Fruit fly (Drosophila melanogaster): ENCODE results near the gene Pgd.

DNA sequence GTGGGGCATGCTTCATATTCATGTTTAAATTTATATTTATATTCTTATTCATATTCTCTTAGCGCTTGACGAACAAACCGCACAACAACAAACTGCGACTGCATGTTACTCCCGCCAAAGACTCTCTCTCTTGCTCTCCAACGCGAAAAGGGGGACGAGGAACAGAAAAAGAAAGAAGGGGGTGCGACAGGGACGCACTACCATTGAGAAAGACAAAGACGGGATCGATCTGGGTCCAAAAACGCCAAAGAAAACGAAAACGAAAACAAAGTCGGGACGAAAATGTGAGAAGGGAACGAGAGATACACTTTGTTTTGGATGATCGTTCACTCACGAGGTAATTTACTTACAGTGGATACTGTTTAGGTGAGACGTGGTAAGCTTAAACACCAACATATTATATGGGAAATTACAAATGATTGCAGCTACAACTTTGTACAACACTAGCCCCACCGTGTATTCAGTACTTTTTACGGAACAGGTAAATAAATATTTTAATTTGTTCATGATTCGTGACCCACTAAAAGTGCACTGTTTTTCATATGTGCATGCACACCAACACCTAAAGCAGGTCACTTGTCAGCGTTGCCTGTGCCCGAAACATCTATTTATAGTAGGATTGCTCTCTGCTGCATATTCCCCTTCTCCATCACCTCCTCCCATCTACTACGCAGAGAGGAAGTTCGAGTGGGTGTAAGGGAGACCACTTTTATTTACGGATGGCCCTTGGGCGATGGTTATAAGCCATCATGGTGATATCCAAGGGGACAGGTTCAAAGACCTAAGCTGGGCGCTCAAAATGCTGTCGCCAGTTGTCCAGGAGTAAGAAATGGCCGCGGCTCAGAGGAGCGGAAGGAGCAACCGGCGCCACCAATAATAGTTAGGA lies 23.0 kb upstream of the Pgd start:
- peak; percentile 76 for TF ChIP-seq h (GFP tag; optimal IDR thresholded peaks at IDR 0.05)
- peak; percentile 64 for TF ChIP-seq HLH106 (tag; optimal IDR thresholded peaks at IDR 0.05)
- TF ChIP-seq N (GFP tag; optimal IDR thresholded peaks at IDR 0.05) = no peak
- peak; percentile 67 for TF ChIP-seq OdsH (GFP tag; optimal IDR thresholded peaks at IDR 0.05)
- TF ChIP-seq Myc (optimal IDR thresholded peaks at IDR 0.05) = no peak
- peak; percentile 85 for TF ChIP-seq fru (GFP tag; optimal IDR thresholded peaks at IDR 0.05)
- peak; percentile 39 for TF ChIP-seq Sp1 (GFP tag; optimal IDR thresholded peaks at IDR 0.05)
- TF ChIP-seq pan (optimal IDR thresholded peaks at IDR 0.05) = no peak
- peak; percentile 61 for TF ChIP-seq brk (GFP tag; optimal IDR thresholded peaks at IDR 0.05)
- TF ChIP-seq Dfd (GFP tag; optimal IDR thresholded peaks at IDR 0.05) = no peak
- TF ChIP-seq usp (GFP tag; optimal IDR thresholded peaks at IDR 0.05) = no peak
- peak; percentile 62 for TF ChIP-seq br (GFP tag; optimal IDR thresholded peaks at IDR 0.05)
- TF ChIP-seq Abd-B (GFP tag; optimal IDR thresholded peaks at IDR 0.05) = no peak

Measured in whole organism, wandering third instar larva.